Worm (Caenorhabditis elegans) whole organism, L3 larva: ENCODE measurements around the gene C07G1.15.

Experiments
- R02D3.7 ChIP-seq: fragments of 150-350 bp; optimal IDR thresholded peaks from 2 replicates; lab custom pipeline; 2014; ENCODE audit warnings: missing biosample characterization, missing genetic modification characterization
- ZK546.5 ChIP-seq: sonication (generic microtip); optimal IDR thresholded peaks from 2 replicates; lab custom pipeline; 2017; ENCODE audit warnings: missing biosample characterization, missing genetic modification characterization
- ama-1 ChIP-seq: fragments of 150-350 bp; optimal IDR thresholded peaks from 2 replicates; lab custom pipeline; 2018
- ceh-28 ChIP-seq: fragments of 150-350 bp; optimal IDR thresholded peaks from 2 replicates; lab custom pipeline; 2014; ENCODE audit warnings: missing biosample characterization, missing genetic modification reagents, missing genetic modification characterization
- ceh-82 ChIP-seq: fragments of 150-350 bp; optimal IDR thresholded peaks from 2 replicates; lab custom pipeline; 2014; ENCODE audit warnings: missing biosample characterization, missing genetic modification characterization
- ceh-9 ChIP-seq: sonication (generic microtip); optimal IDR thresholded peaks from 2 replicates; lab custom pipeline; 2018; ENCODE audit warnings: missing biosample characterization, missing genetic modification characterization
- egl-5 ChIP-seq: fragments of 150-350 bp; optimal IDR thresholded peaks from 2 replicates; lab custom pipeline; 2017; ENCODE audit warnings: missing biosample characterization, missing genetic modification reagents, missing genetic modification characterization, inconsistent platforms
- elt-1 ChIP-seq: fragments of 150-350 bp; optimal IDR thresholded peaks from 2 replicates; lab custom pipeline; 2014; ENCODE audit warnings: missing biosample characterization, missing genetic modification characterization
- elt-2 ChIP-seq: sonication (generic microtip); optimal IDR thresholded peaks from 2 replicates; lab custom pipeline; 2016; ENCODE audit warnings: missing genetic modification reagents, mild to moderate bottlenecking, missing genetic modification characterization, missing compliant biosample characterization
- elt-3 ChIP-seq, 3 experiments: fragments of 150-350 bp in 1 of 3; sonication (generic microtip) in 2 of 3; optimal IDR thresholded peaks; 2 replicates in 2 of 3; 4 replicates in 1 of 3; lab custom pipeline; 2014 to 2017; ENCODE audit warnings: missing biosample characterization in 3 of 3, missing genetic modification characterization in 3 of 3
- fkh-2 ChIP-seq: fragments of 150-350 bp; optimal IDR thresholded peaks from 2 replicates; lab custom pipeline; 2014; ENCODE audit warnings: missing biosample characterization, missing genetic modification reagents, missing genetic modification characterization
- fos-1 ChIP-seq: fragments of 150-350 bp; optimal IDR thresholded peaks from 2 replicates; lab custom pipeline; 2014; ENCODE audit warnings: missing biosample characterization, missing genetic modification characterization
- hmg-11 ChIP-seq: sonication (generic microtip); optimal IDR thresholded peaks from 2 replicates; lab custom pipeline; 2016; ENCODE audit warnings: missing genetic modification characterization, missing compliant biosample characterization
- lin-15B ChIP-seq: fragments of 150-350 bp; optimal IDR thresholded peaks from 2 replicates; lab custom pipeline; 2014; ENCODE audit warnings: missing biosample characterization, missing genetic modification characterization
- lin-39 ChIP-seq: fragments of 150-350 bp; optimal IDR thresholded peaks from 2 replicates; lab custom pipeline; 2018; ENCODE audit warnings: missing biosample characterization, missing genetic modification reagents, missing genetic modification characterization
- mdl-1 ChIP-seq: fragments of 150-350 bp; optimal IDR thresholded peaks from 2 replicates; lab custom pipeline; 2014; ENCODE audit warnings: missing biosample characterization, missing genetic modification characterization
- mml-1 ChIP-seq: fragments of 150-350 bp; sonication (generic microtip); optimal IDR thresholded peaks from 3 replicates; lab custom pipeline; 2014; ENCODE audit warnings: missing biosample characterization, missing genetic modification characterization
- nfya-1 ChIP-seq: sonication (generic microtip); optimal IDR thresholded peaks from 2 replicates; lab custom pipeline; 2017; ENCODE audit warnings: missing genetic modification characterization, mild to moderate bottlenecking, missing compliant biosample characterization, antibody characterized with exemption, moderate library complexity; ENCODE audit not compliant: insufficient read depth
- nhr-12 ChIP-seq: fragments of 150-350 bp; optimal IDR thresholded peaks from 2 replicates; lab custom pipeline; 2014; ENCODE audit warnings: missing biosample characterization, missing genetic modification characterization
- nhr-23 ChIP-seq: fragments of 150-350 bp; optimal IDR thresholded peaks from 2 replicates; lab custom pipeline; 2014; ENCODE audit warnings: missing biosample characterization, missing genetic modification reagents, missing genetic modification characterization
- nhr-237 ChIP-seq: fragments of 150-350 bp; optimal IDR thresholded peaks from 2 replicates; lab custom pipeline; 2014; ENCODE audit warnings: missing biosample characterization, missing genetic modification characterization
- nhr-25 ChIP-seq: sonication (generic microtip); optimal IDR thresholded peaks from 2 replicates; lab custom pipeline; 2017; ENCODE audit warnings: missing biosample characterization, missing genetic modification characterization
- nhr-28 ChIP-seq: fragments of 150-350 bp; optimal IDR thresholded peaks from 2 replicates; lab custom pipeline; 2014; ENCODE audit warnings: missing biosample characterization, missing genetic modification characterization
- nhr-43 ChIP-seq: sonication (generic microtip); optimal IDR thresholded peaks from 2 replicates; lab custom pipeline; 2016; ENCODE audit warnings: mild to moderate bottlenecking, missing genetic modification characterization, missing compliant biosample characterization; ENCODE audit not compliant: poor library complexity, severe bottlenecking
- nhr-76 ChIP-seq: fragments of 150-350 bp; sonication (generic microtip); optimal IDR thresholded peaks from 5 replicates; lab custom pipeline; 2014; ENCODE audit warnings: missing biosample characterization, missing genetic modification characterization
- nhr-77 ChIP-seq: fragments of 150-350 bp; optimal IDR thresholded peaks from 2 replicates; lab custom pipeline; 2014; ENCODE audit warnings: missing biosample characterization, missing genetic modification characterization
- pha-4 ChIP-seq: fragments of 150-350 bp; optimal IDR thresholded peaks from 2 replicates; lab custom pipeline; 2014; ENCODE audit warnings: missing biosample characterization, missing genetic modification reagents, missing genetic modification characterization
- pqm-1 ChIP-seq: fragments of 150-350 bp; optimal IDR thresholded peaks from 2 replicates; lab custom pipeline; 2017; ENCODE audit warnings: missing biosample characterization, missing genetic modification characterization, inconsistent platforms
- skn-1 ChIP-seq: fragments of 150-350 bp; optimal IDR thresholded peaks from 2 replicates; lab custom pipeline; 2014; ENCODE audit warnings: missing biosample characterization, missing genetic modification characterization
- snpc-4 ChIP-seq: fragments of 150-350 bp; optimal IDR thresholded peaks from 2 replicates; lab custom pipeline; 2014; ENCODE audit warnings: missing biosample characterization, missing genetic modification characterization

C07G1.15 gene

DNA sequence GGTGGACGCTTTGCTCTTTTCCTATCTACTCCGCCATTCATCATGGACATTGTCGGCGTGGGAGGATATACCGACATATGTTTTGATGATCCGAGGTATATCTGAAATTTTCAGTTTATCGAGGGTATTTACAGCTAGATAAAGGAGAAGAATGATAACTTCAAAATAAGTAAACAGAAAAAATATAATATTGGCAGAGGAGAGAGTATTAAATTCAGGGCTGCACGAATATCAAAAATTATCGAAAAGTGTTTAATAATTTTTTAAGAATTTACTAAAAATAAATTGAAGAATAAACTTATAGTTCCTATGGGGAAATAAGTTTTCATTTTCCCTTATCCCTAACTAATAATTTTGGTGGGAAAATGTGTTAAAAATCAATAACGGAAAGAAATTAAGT is 29.1 kb downstream of the C07G1.15 start, which contains the start of gene wsp-1:
Gene wsp-1, minus strand, starts transcription at position 101 of the 400 bp plus-strand sequence.
- TF ChIP-seq nhr-43 (tag; lab: Kevin White, UChicago) (no peak), nhr-25 (no peak), nhr-12 (tag; lab: Kevin White, UChicago) (no peak), ZK546.5 (tag; lab: Kevin White, UChicago) (no peak), nhr-77 (no peak), pqm-1 (no peak), elt-3 (tag; optimal IDR thresholded peaks at IDR 0.05; lab: Kevin White, UChicago) (no peak), snpc-4 (tag; lab: Kevin White, UChicago) (no peak), nhr-237 (tag; lab: Kevin White, UChicago) (no peak)

DNA sequence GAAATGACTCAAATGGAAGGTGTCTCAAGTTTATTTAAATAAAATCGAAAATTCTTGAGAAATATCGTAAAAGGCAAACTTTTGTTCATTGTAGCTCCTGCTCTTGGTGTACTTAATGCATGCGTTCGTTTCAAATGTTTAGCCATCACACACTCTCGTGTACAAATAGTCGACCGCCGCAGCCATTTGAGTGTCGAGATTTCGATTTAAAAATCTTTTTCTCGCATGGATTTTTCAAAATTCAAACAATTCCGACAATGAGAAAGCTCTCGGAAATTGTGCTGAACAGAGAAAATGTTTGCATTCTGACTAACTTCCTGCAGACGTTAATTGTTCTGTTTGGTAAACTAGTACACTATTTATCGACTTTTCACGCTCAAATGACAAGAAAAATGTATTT is 29.5 kb downstream of the C07G1.15 start:
- no peak for TF ChIP-seq ama-1 (lab: Kevin White, UChicago)
- no peak for TF ChIP-seq nhr-12 (tag; lab: Kevin White, UChicago)
- TF ChIP-seq nfya-1 (tag; lab: Kevin White, UChicago): no peak
- TF ChIP-seq nhr-28 (tag; lab: Kevin White, UChicago): no peak
- TF ChIP-seq egl-5 (tag; lab: Kevin White, UChicago): no peak
- TF ChIP-seq elt-3 (tag; optimal IDR thresholded peaks at IDR 0.05; lab: Kevin White, UChicago): no peak
- no peak for TF ChIP-seq lin-15B (tag; lab: Kevin White, UChicago)

DNA sequence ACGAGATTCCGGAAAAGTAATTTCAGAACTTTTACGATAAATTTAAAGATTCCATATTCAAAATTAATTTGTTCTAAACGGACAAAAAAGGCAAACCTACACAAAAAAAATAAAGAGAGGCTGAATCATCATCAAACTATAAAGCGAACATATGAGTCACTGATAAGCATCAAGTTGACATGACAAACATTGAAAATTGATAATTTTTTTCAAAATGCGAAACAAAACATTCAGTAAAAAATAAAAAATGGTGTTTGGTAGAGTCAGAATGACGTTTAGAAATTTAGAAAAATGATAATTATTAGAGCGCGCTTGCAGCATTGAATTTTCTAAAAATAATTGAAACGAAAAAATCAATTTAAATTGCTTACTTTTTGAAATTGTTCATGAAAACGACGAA is 30.1 kb downstream of the C07G1.15 start:
- TF ChIP-seq skn-1: peak; percentile 27
- TF ChIP-seq lin-39 (tag; lab: Kevin White, UChicago): no peak
- TF ChIP-seq pqm-1: peak; percentile 18
- TF ChIP-seq pha-4 (tag; lab: Kevin White, UChicago): peak; percentile 66
- no peak for TF ChIP-seq elt-1
- peak; percentile 77 for TF ChIP-seq elt-2 (tag; lab: Kevin White, UChicago)
- TF ChIP-seq mdl-1: no peak
- TF ChIP-seq fos-1 (tag; lab: Kevin White, UChicago): no peak
- no peak for TF ChIP-seq nhr-23 (tag; lab: Kevin White, UChicago)
- no peak for TF ChIP-seq snpc-4 (tag; lab: Kevin White, UChicago)
- no peak for TF ChIP-seq nhr-43 (tag; lab: Kevin White, UChicago)
- TF ChIP-seq hmg-11: no peak

DNA sequence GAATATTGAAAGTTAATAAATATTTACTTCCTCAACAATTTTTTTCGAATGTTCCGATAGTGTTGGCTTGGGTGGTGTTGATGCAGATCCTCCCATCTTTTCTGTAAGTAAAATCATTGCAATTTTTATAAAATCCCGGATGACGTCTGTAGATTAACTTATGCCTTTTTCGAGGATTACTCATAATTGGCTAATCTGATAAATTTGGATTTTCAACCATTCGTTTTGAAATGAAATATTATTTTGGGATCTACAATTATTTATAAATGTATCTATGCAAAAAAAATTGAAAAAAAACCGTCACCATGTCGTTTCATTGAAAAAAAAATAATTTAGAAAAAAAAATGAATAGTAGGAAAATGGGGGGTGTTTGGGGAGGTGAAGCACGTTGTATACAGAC is 31.4 kb downstream of the C07G1.15 start, which contains the start of gene glrx-22:
Gene glrx-22, minus strand, starts transcription at position 101 of the 400 bp plus-strand sequence.
- TF ChIP-seq pha-4 (tag; lab: Kevin White, UChicago): no peak
- TF ChIP-seq mml-1 (tag; lab: Kevin White, UChicago): no peak
- no peak for TF ChIP-seq snpc-4 (tag; lab: Kevin White, UChicago)
- no peak for TF ChIP-seq ceh-9 (tag; lab: Kevin White, UChicago)
- no peak for TF ChIP-seq elt-3 (tag; optimal IDR thresholded peaks at IDR 0.05; lab: Kevin White, UChicago)
- TF ChIP-seq mdl-1: no peak
- TF ChIP-seq R02D3.7 (tag; lab: Kevin White, UChicago): no peak
- TF ChIP-seq lin-15B (tag; lab: Kevin White, UChicago): no peak
- no peak for TF ChIP-seq fkh-2 (tag; lab: Kevin White, UChicago)
- no peak for TF ChIP-seq nhr-237 (tag; lab: Kevin White, UChicago)
- TF ChIP-seq nfya-1 (tag; lab: Kevin White, UChicago): no peak

DNA sequence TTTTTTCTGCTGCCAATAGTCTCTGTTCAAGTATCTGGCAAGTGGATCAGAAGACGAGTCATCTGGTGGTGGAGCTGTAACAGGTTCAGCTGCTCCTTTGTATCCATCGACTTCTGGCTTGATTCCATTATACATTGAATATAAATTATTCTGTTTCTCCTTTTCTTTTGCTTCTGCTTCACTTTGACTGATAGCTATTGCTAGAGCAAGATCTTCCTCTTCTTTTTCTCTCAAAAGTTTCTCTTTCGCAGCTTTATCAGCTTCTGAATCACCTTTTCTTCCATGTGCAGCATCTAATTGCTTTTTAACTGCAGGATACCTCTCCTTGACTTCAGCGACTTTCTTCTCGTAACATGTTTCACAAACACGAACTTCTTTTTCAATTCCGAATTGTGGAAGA is 33.8 kb downstream of the C07G1.15 start:
- TF ChIP-seq nhr-77: no peak

DNA sequence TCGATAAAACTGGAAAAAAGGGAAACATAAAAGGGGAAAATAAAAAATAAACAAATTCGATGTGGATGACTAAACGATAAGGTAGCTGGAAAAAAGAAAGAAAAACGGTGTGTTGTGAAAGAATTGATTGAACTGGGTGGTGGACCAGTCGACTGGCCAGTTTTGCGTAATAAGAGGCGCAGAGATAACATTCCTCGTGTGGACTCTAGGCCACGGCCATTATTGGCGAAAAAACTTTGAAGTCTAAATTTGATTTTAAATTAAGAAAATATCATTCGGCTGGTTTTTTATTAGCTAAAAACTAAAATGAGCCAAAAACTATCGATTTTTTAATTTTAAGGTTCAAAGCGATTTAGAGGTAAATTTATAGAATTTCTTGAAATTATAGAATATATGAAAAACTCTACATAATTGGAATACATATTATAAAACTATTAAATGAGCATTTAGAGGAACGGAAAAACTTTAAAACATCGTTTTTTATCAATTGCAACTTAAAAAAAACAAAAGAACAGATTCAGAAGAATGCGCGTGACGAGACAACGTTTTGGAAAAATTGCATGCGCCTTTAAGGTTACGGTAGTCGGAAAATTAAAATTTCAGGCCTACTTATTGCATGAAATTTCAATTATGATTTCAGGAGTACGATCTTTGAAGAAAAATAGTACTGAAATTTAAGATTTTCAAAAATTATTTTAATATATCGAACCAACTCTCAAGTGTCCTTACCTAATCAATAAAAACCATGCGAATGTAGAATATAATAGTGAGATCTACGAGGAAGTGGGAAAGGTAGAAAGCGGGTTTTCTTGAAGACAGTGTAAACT is 35.7 kb downstream of the C07G1.15 start, which contains the start of gene hgrs-1:
Gene hgrs-1, minus strand, starts transcription at position 777 of the 827 bp plus-strand sequence.
- no peak for TF ChIP-seq fos-1 (tag; lab: Kevin White, UChicago)
- peak; percentile 32 for TF ChIP-seq snpc-4 (tag; lab: Kevin White, UChicago)
- no peak for TF ChIP-seq nhr-12 (tag; lab: Kevin White, UChicago)
- TF ChIP-seq elt-2 (tag; lab: Kevin White, UChicago): peak; percentile 8
- TF ChIP-seq lin-15B (tag; lab: Kevin White, UChicago): peak; percentile 38
- TF ChIP-seq ceh-28 (tag; lab: Kevin White, UChicago): peak; percentile 36
- no peak for TF ChIP-seq ceh-82
- TF ChIP-seq nhr-76 (tag; lab: Kevin White, UChicago): no peak
- TF ChIP-seq nhr-25: no peak
- TF ChIP-seq nfya-1 (tag; lab: Kevin White, UChicago): peak; percentile 76
- TF ChIP-seq fkh-2 (tag; lab: Kevin White, UChicago): no peak
- TF ChIP-seq mdl-1: no peak
- peak; percentile 62 for TF ChIP-seq hmg-11
- TF ChIP-seq, all 47 proteins: peak for 6
